Worm (Caenorhabditis elegans) whole organism, L3 larva: Measurements from ENCODE around the gene exc-7.

Source experiments
- R02D3.7 ChIP-seq: fragments of 150-350 bp; optimal IDR thresholded peaks from 2 replicates; lab custom pipeline; 2014; ENCODE audit warnings: missing biosample characterization, missing genetic modification characterization
- aly-2 ChIP-seq: fragments of 150-350 bp; optimal IDR thresholded peaks from 2 replicates; lab custom pipeline; 2014; ENCODE audit warnings: missing biosample characterization, missing genetic modification characterization
- ama-1 ChIP-seq: fragments of 150-350 bp; optimal IDR thresholded peaks from 2 replicates; lab custom pipeline; 2018
- ceh-16 ChIP-seq: sonication (generic microtip); optimal IDR thresholded peaks from 2 replicates; lab custom pipeline; 2017; ENCODE audit warnings: missing biosample characterization, missing genetic modification characterization
- ceh-28 ChIP-seq: fragments of 150-350 bp; optimal IDR thresholded peaks from 2 replicates; lab custom pipeline; 2014; ENCODE audit warnings: missing biosample characterization, missing genetic modification reagents, missing genetic modification characterization
- ceh-82 ChIP-seq: fragments of 150-350 bp; optimal IDR thresholded peaks from 2 replicates; lab custom pipeline; 2014; ENCODE audit warnings: missing biosample characterization, missing genetic modification characterization
- ceh-9 ChIP-seq: sonication (generic microtip); optimal IDR thresholded peaks from 2 replicates; lab custom pipeline; 2018; ENCODE audit warnings: missing biosample characterization, missing genetic modification characterization
- egl-27 ChIP-seq: sonication (generic microtip); optimal IDR thresholded peaks from 4 replicates; lab custom pipeline; 2017; ENCODE audit warnings: missing biosample characterization, missing genetic modification reagents, missing genetic modification characterization
- egl-5 ChIP-seq: fragments of 150-350 bp; optimal IDR thresholded peaks from 2 replicates; lab custom pipeline; 2017; ENCODE audit warnings: missing biosample characterization, missing genetic modification reagents, missing genetic modification characterization, inconsistent platforms
- elt-1 ChIP-seq: fragments of 150-350 bp; optimal IDR thresholded peaks from 2 replicates; lab custom pipeline; 2014; ENCODE audit warnings: missing biosample characterization, missing genetic modification characterization
- elt-2 ChIP-seq: sonication (generic microtip); optimal IDR thresholded peaks from 2 replicates; lab custom pipeline; 2016; ENCODE audit warnings: missing genetic modification reagents, mild to moderate bottlenecking, missing genetic modification characterization, missing compliant biosample characterization
- fkh-10 ChIP-seq: sonication (generic microtip); optimal IDR thresholded peaks from 2 replicates; lab custom pipeline; 2017; ENCODE audit warnings: missing biosample characterization, missing genetic modification reagents, missing genetic modification characterization
- fkh-2 ChIP-seq: fragments of 150-350 bp; optimal IDR thresholded peaks from 2 replicates; lab custom pipeline; 2014; ENCODE audit warnings: missing biosample characterization, missing genetic modification reagents, missing genetic modification characterization
- hmg-11 ChIP-seq: sonication (generic microtip); optimal IDR thresholded peaks from 2 replicates; lab custom pipeline; 2016; ENCODE audit warnings: missing genetic modification characterization, missing compliant biosample characterization
- jun-1 ChIP-seq: fragments of 150-350 bp; optimal IDR thresholded peaks from 2 replicates; lab custom pipeline; 2014; ENCODE audit warnings: missing biosample characterization, missing genetic modification reagents, missing genetic modification characterization
- lin-15B ChIP-seq: fragments of 150-350 bp; optimal IDR thresholded peaks from 2 replicates; lab custom pipeline; 2014; ENCODE audit warnings: missing biosample characterization, missing genetic modification characterization
- lin-39 ChIP-seq: fragments of 150-350 bp; optimal IDR thresholded peaks from 2 replicates; lab custom pipeline; 2018; ENCODE audit warnings: missing biosample characterization, missing genetic modification reagents, missing genetic modification characterization
- lsy-12 ChIP-seq: sonication (generic microtip); optimal IDR thresholded peaks from 2 replicates; lab custom pipeline; 2016; ENCODE audit warnings: mild to moderate bottlenecking, missing genetic modification characterization, missing compliant biosample characterization
- mdl-1 ChIP-seq: fragments of 150-350 bp; optimal IDR thresholded peaks from 2 replicates; lab custom pipeline; 2014; ENCODE audit warnings: missing biosample characterization, missing genetic modification characterization
- mml-1 ChIP-seq: fragments of 150-350 bp; sonication (generic microtip); optimal IDR thresholded peaks from 3 replicates; lab custom pipeline; 2014; ENCODE audit warnings: missing biosample characterization, missing genetic modification characterization
- nfya-1 ChIP-seq: sonication (generic microtip); optimal IDR thresholded peaks from 2 replicates; lab custom pipeline; 2017; ENCODE audit warnings: missing genetic modification characterization, mild to moderate bottlenecking, missing compliant biosample characterization, antibody characterized with exemption, moderate library complexity; ENCODE audit not compliant: insufficient read depth
- nhr-11 ChIP-seq: fragments of 150-350 bp; optimal IDR thresholded peaks from 2 replicates; lab custom pipeline; 2014; ENCODE audit warnings: missing biosample characterization, missing genetic modification characterization
- nhr-23 ChIP-seq: fragments of 150-350 bp; optimal IDR thresholded peaks from 2 replicates; lab custom pipeline; 2014; ENCODE audit warnings: missing biosample characterization, missing genetic modification reagents, missing genetic modification characterization
- nhr-237 ChIP-seq: fragments of 150-350 bp; optimal IDR thresholded peaks from 2 replicates; lab custom pipeline; 2014; ENCODE audit warnings: missing biosample characterization, missing genetic modification characterization
- nhr-25 ChIP-seq: sonication (generic microtip); optimal IDR thresholded peaks from 2 replicates; lab custom pipeline; 2017; ENCODE audit warnings: missing biosample characterization, missing genetic modification characterization
- nhr-43 ChIP-seq: sonication (generic microtip); optimal IDR thresholded peaks from 2 replicates; lab custom pipeline; 2016; ENCODE audit warnings: mild to moderate bottlenecking, missing genetic modification characterization, missing compliant biosample characterization; ENCODE audit not compliant: poor library complexity, severe bottlenecking
- nhr-67 ChIP-seq: fragments of 150-350 bp; optimal IDR thresholded peaks from 2 replicates; lab custom pipeline; 2014; ENCODE audit warnings: missing biosample characterization, missing genetic modification characterization
- nhr-76 ChIP-seq: fragments of 150-350 bp; sonication (generic microtip); optimal IDR thresholded peaks from 5 replicates; lab custom pipeline; 2014; ENCODE audit warnings: missing biosample characterization, missing genetic modification characterization
- nhr-77 ChIP-seq: fragments of 150-350 bp; optimal IDR thresholded peaks from 2 replicates; lab custom pipeline; 2014; ENCODE audit warnings: missing biosample characterization, missing genetic modification characterization
- pha-4 ChIP-seq: fragments of 150-350 bp; optimal IDR thresholded peaks from 2 replicates; lab custom pipeline; 2014; ENCODE audit warnings: missing biosample characterization, missing genetic modification reagents, missing genetic modification characterization
- pqm-1 ChIP-seq: fragments of 150-350 bp; optimal IDR thresholded peaks from 2 replicates; lab custom pipeline; 2017; ENCODE audit warnings: missing biosample characterization, missing genetic modification characterization, inconsistent platforms
- sea-2 ChIP-seq: fragments of 150-350 bp; sonication (generic microtip); optimal IDR thresholded peaks from 4 replicates; lab custom pipeline; 2014; ENCODE audit warnings: missing biosample characterization, missing genetic modification reagents, missing genetic modification characterization
- skn-1 ChIP-seq: fragments of 150-350 bp; optimal IDR thresholded peaks from 2 replicates; lab custom pipeline; 2014; ENCODE audit warnings: missing biosample characterization, missing genetic modification characterization
- snpc-4 ChIP-seq: fragments of 150-350 bp; optimal IDR thresholded peaks from 2 replicates; lab custom pipeline; 2014; ENCODE audit warnings: missing biosample characterization, missing genetic modification characterization
- tbx-2 ChIP-seq: sonication (generic microtip); optimal IDR thresholded peaks from 2 replicates; lab custom pipeline; 2016; ENCODE audit warnings: mild to moderate bottlenecking, missing genetic modification characterization, missing compliant biosample characterization
- unc-39 ChIP-seq: sonication (generic microtip); optimal IDR thresholded peaks from 4 replicates; lab custom pipeline; 2017; ENCODE audit warnings: missing biosample characterization, missing genetic modification characterization
- unc-62 ChIP-seq: fragments of 150-350 bp; sonication (generic microtip); optimal IDR thresholded peaks from 4 replicates; lab custom pipeline; 2014; ENCODE audit warnings: missing biosample characterization, missing genetic modification reagents, missing genetic modification characterization
- ztf-11 ChIP-seq: fragments of 150-350 bp; optimal IDR thresholded peaks from 2 replicates; lab custom pipeline; 2014; ENCODE audit warnings: missing biosample characterization, missing genetic modification characterization

The exc-7 gene

ce11 chrII:9575670-9576069, at the start of gene exc-7:
Gene exc-7, plus strand, starts transcription at chrII:9575970.
- TF ChIP-seq sea-2 (GFP tag; lab: Kevin White, UChicago) = no peak
- TF ChIP-seq egl-5 (tag; lab: Kevin White, UChicago) = no peak
- TF ChIP-seq lin-15B (tag; lab: Kevin White, UChicago) = no peak
- no peak for TF ChIP-seq nhr-67 (tag; lab: Kevin White, UChicago)
- TF ChIP-seq nhr-237 (tag; lab: Kevin White, UChicago) = no peak
- no peak for TF ChIP-seq tbx-2
- no peak for TF ChIP-seq fkh-2 (tag; lab: Kevin White, UChicago)
- no peak for TF ChIP-seq elt-2 (tag; lab: Kevin White, UChicago)
- no peak for TF ChIP-seq R02D3.7 (tag; lab: Kevin White, UChicago)
- no peak for TF ChIP-seq mdl-1 (tag; lab: Kevin White, UChicago)
- no peak for TF ChIP-seq lin-39
- TF ChIP-seq nhr-11 (tag; lab: Kevin White, UChicago) = no peak
- no peak for TF ChIP-seq ceh-16 (tag; lab: Kevin White, UChicago)
- no peak for TF ChIP-seq ceh-28 (tag; lab: Kevin White, UChicago)
- no peak for TF ChIP-seq nfya-1 (tag; lab: Kevin White, UChicago)
- TF ChIP-seq pha-4 (tag; lab: Kevin White, UChicago) = no peak
- TF ChIP-seq nhr-25 (tag; lab: Kevin White, UChicago) = no peak
- no peak for TF ChIP-seq ceh-9

ce11 chrII:9528480-9528879, 47.3 kb upstream of the exc-7 start, which contains the start of gene sra-2:
Gene sra-2, plus strand, starts transcription at chrII:9528780.
- TF ChIP-seq snpc-4 (no peak), lin-39 (no peak), ceh-28 (tag; lab: Kevin White, UChicago) (no peak), nhr-67 (tag; lab: Kevin White, UChicago) (no peak), nhr-77 (tag; lab: Kevin White, UChicago) (no peak), ama-1 (lab: Kevin White, UChicago) (no peak), R02D3.7 (tag; lab: Kevin White, UChicago) (no peak), skn-1 (tag; lab: Kevin White, UChicago) (no peak), elt-2 (tag; lab: Kevin White, UChicago) (no peak), ceh-82 (tag; lab: Kevin White, UChicago) (no peak), mml-1 (tag; lab: Kevin White, UChicago) (no peak), nhr-25 (tag; lab: Kevin White, UChicago) (no peak), ztf-11 (tag; lab: Kevin White, UChicago) (no peak), mdl-1 (tag; lab: Kevin White, UChicago) (no peak), nhr-76 (no peak), pqm-1 (tag; lab: Kevin White, UChicago) (no peak), egl-5 (tag; lab: Kevin White, UChicago) (no peak), lsy-12 (tag; lab: Kevin White, UChicago) (no peak)

- no peak for TF ChIP-seq pha-4 (tag; lab: Kevin White, UChicago)
- no peak for TF ChIP-seq ceh-9
- TF ChIP-seq skn-1 (tag; lab: Kevin White, UChicago) = no peak
- no peak for TF ChIP-seq nhr-237 (tag; lab: Kevin White, UChicago)
- TF ChIP-seq elt-1 (tag; lab: Kevin White, UChicago) = no peak
- TF ChIP-seq nhr-11 (tag; lab: Kevin White, UChicago) = no peak
- no peak for TF ChIP-seq fkh-10 (GFP tag; lab: Kevin White, UChicago)
- TF ChIP-seq unc-39 (tag; lab: Kevin White, UChicago) = no peak
- no peak for TF ChIP-seq nhr-23
- no peak for TF ChIP-seq hmg-11 (tag; lab: Kevin White, UChicago)
- TF ChIP-seq aly-2 = no peak
- TF ChIP-seq ama-1 (lab: Kevin White, UChicago) = no peak
- no peak for TF ChIP-seq nhr-77 (tag; lab: Kevin White, UChicago)
- TF ChIP-seq jun-1 = no peak
- TF ChIP-seq lsy-12 (tag; lab: Kevin White, UChicago) = no peak
- TF ChIP-seq nhr-67 (tag; lab: Kevin White, UChicago) = no peak
- no peak for TF ChIP-seq nhr-43 (tag; lab: Kevin White, UChicago)
- no peak for TF ChIP-seq unc-62 (GFP tag; lab: Kevin White, UChicago)
- no peak for TF ChIP-seq nhr-76
- no peak for TF ChIP-seq egl-27 (tag; lab: Kevin White, UChicago)
Measured at ce11 chrII:9532011-9532410, 43.8 kb upstream of the exc-7 start, which contains the start of gene sra-9. Gene sra-9, plus strand, starts transcription at chrII:9532311.
